Worm (Caenorhabditis elegans) whole organism, young adult: ENCODE measurements around the gene T04F8.8.

Experiments
- C17E4.6 ChIP-seq: fragments of 200-800 bp; sonication (Bioruptor generic); IDR thresholded peaks from 2 replicates; pipeline ENCODE4 v1.3.6; 2022; ENCODE audit warnings: missing genetic modification reagents, missing genetic modification characterization, missing compliant biosample characterization
- D2030.7 ChIP-seq: fragments of 200-800 bp; sonication (Bioruptor generic); IDR thresholded peaks from 2 replicates; pipeline ENCODE4 v1.3.6; 2022; ENCODE audit warnings: missing genetic modification reagents, missing genetic modification characterization, missing compliant biosample characterization
- F22D6.2 ChIP-seq: sonication (generic microtip); optimal IDR thresholded peaks from 2 replicates; lab custom pipeline; 2016; ENCODE audit warnings: mild to moderate bottlenecking, missing genetic modification characterization, missing compliant biosample characterization
- F23B12.7 ChIP-seq: sonication (generic microtip); optimal IDR thresholded peaks from 2 replicates; lab custom pipeline; 2017; ENCODE audit warnings: missing genetic modification characterization, mild to moderate bottlenecking, missing compliant biosample characterization, antibody characterized with exemption, moderate library complexity; ENCODE audit not compliant: insufficient read depth
- F39B2.1 ChIP-seq: fragments of 200-800 bp; sonication (Bioruptor generic); IDR thresholded peaks from 2 replicates; pipeline ENCODE4 v1.3.6; 2022; ENCODE audit warnings: missing genetic modification reagents, missing genetic modification characterization, missing compliant biosample characterization
- F49E8.2 ChIP-seq: sonication (generic microtip); optimal IDR thresholded peaks from 3 replicates; lab custom pipeline; 2017; ENCODE audit warnings: missing genetic modification characterization, mild to moderate bottlenecking, missing compliant biosample characterization, antibody characterized with exemption, moderate library complexity; ENCODE audit not compliant: insufficient read depth
- F55B11.4 ChIP-seq: sonication (generic microtip); optimal IDR thresholded peaks from 2 replicates; lab custom pipeline; 2016; ENCODE audit warnings: missing compliant biosample characterization, missing genetic modification characterization, borderline replicate concordance; ENCODE audit not compliant: insufficient read depth
- K12H6.12 ChIP-seq: fragments of 200-800 bp; sonication (Bioruptor generic); optimal IDR thresholded peaks from 2 replicates; lab custom pipeline; 2018; ENCODE audit warnings: mild to moderate bottlenecking, missing genetic modification characterization, missing compliant biosample characterization
- T26A5.8 ChIP-seq: sonication (generic microtip); optimal IDR thresholded peaks from 2 replicates; lab custom pipeline; 2016; ENCODE audit warnings: missing genetic modification characterization, missing compliant biosample characterization
- Y53G8AR.9 ChIP-seq: fragments of 200-800 bp; sonication (Bioruptor generic); conservative IDR thresholded peaks from 2 replicates; pipeline ENCODE4 v1.3.6; 2022; ENCODE audit warnings: missing genetic modification reagents, missing genetic modification characterization, missing compliant biosample characterization
- Y79H2A.3 ChIP-seq: fragments of 200-800 bp; sonication (Bioruptor generic); conservative IDR thresholded peaks from 2 replicates; pipeline ENCODE4 v1.3.6; 2022; ENCODE audit warnings: missing genetic modification reagents, missing genetic modification characterization, missing compliant biosample characterization
- Y95B8A.8 ChIP-seq: fragments of 200-800 bp; sonication (Bioruptor generic); IDR thresholded peaks from 2 replicates; pipeline ENCODE4 v1.3.6; 2022; ENCODE audit warnings: missing genetic modification reagents, missing genetic modification characterization, missing compliant biosample characterization
- akir-1 ChIP-seq: fragments of 200-800 bp; sonication (Bioruptor generic); optimal IDR thresholded peaks from 2 replicates; lab custom pipeline; 2018; ENCODE audit warnings: mild to moderate bottlenecking, missing genetic modification characterization, moderate library complexity, missing compliant biosample characterization
- ama-1 ChIP-seq, 3 experiments: fragments of 150-350 bp in 1 of 3; sonication (generic microtip) in 2 of 3; optimal IDR thresholded peaks; 2 replicates each; lab custom pipeline; 2014 to 2018; ENCODE audit warnings: missing biosample characterization in 2 of 3, missing genetic modification characterization in 2 of 3, missing genetic modification reagents in 2 of 3
- atf-7 ChIP-seq: sonication (generic microtip); optimal IDR thresholded peaks from 2 replicates; lab custom pipeline; 2017; ENCODE audit warnings: mild to moderate bottlenecking, missing genetic modification characterization, missing compliant biosample characterization
- ccch-3 ChIP-seq: fragments of 200-800 bp; sonication (Bioruptor generic); optimal IDR thresholded peaks from 2 replicates; lab custom pipeline; 2018; ENCODE audit warnings: mild to moderate bottlenecking, missing genetic modification characterization, missing compliant biosample characterization
- cebp-1 ChIP-seq, 2 experiments: fragments of 200-800 bp in 1 of 2; sonication (Bioruptor generic) in 1 of 2; sonication (generic microtip) in 1 of 2; IDR thresholded peaks in 1 of 2; optimal IDR thresholded peaks in 1 of 2; 2 replicates each; pipeline versions ENCODE4 v1.3.6 to Lab custom; 2017 to 2022; ENCODE audit warnings: missing compliant biosample characterization in 2 of 2, missing genetic modification characterization in 2 of 2, mild to moderate bottlenecking in 1 of 2, missing genetic modification reagents in 1 of 2, moderate library complexity in 1 of 2
- dox-1 ChIP-seq: fragments of 200-800 bp; sonication (Bioruptor generic); IDR thresholded peaks from 2 replicates; pipeline ENCODE4 v1.3.6; 2022; ENCODE audit warnings: missing genetic modification reagents, missing genetic modification characterization, missing compliant biosample characterization
- dpff-1 ChIP-seq: sonication (generic microtip); optimal IDR thresholded peaks from 2 replicates; lab custom pipeline; 2017; ENCODE audit warnings: mild to moderate bottlenecking, missing genetic modification characterization, missing compliant biosample characterization
- efl-1 ChIP-seq: fragments of 150-350 bp; optimal IDR thresholded peaks from 2 replicates; lab custom pipeline; 2014; ENCODE audit warnings: missing biosample characterization, missing genetic modification reagents, missing genetic modification characterization
- ets-4 ChIP-seq: fragments of 200-800 bp; sonication (Bioruptor generic); optimal IDR thresholded peaks from 2 replicates; lab custom pipeline; 2018; ENCODE audit warnings: mild to moderate bottlenecking, missing genetic modification characterization, missing compliant biosample characterization
- fkh-3 ChIP-seq: sonication (generic microtip); optimal IDR thresholded peaks from 2 replicates; lab custom pipeline; 2016; ENCODE audit warnings: mild to moderate bottlenecking, missing genetic modification characterization, missing compliant biosample characterization
- let-526 ChIP-seq: fragments of 200-800 bp; sonication (Bioruptor generic); IDR thresholded peaks from 2 replicates; pipeline ENCODE4 v1.3.6; 2022; ENCODE audit warnings: missing genetic modification reagents, missing genetic modification characterization, missing compliant biosample characterization
- let-607 ChIP-seq, 2 experiments: fragments of 200-800 bp in 1 of 2; sonication (Bioruptor generic) in 1 of 2; sonication (generic microtip) in 1 of 2; optimal IDR thresholded peaks; 2 replicates each; lab custom pipeline; 2016 to 2018; ENCODE audit warnings: mild to moderate bottlenecking in 2 of 2, missing compliant biosample characterization in 2 of 2, missing genetic modification characterization in 2 of 2, moderate library complexity in 2 of 2, missing genotype in 1 of 2
- lin-35 ChIP-seq, 3 experiments: fragments of 150-350 bp in 2 of 3; sonication (generic microtip) in 1 of 3; optimal IDR thresholded peaks; 2 replicates each; lab custom pipeline; 2014 to 2018; ENCODE audit warnings: missing biosample characterization in 3 of 3, missing genetic modification characterization in 3 of 3, missing genetic modification reagents in 3 of 3
- lin-54 ChIP-seq: fragments of 200-800 bp; sonication (Bioruptor generic); optimal IDR thresholded peaks from 2 replicates; lab custom pipeline; 2018; ENCODE audit warnings: mild to moderate bottlenecking, missing genetic modification characterization, missing compliant biosample characterization
- madf-3 ChIP-seq: fragments of 200-800 bp; sonication (Bioruptor generic); IDR thresholded peaks from 2 replicates; pipeline ENCODE4 v1.3.6; 2022; ENCODE audit warnings: missing genetic modification reagents, missing genetic modification characterization, missing compliant biosample characterization
- mes-4 ChIP-seq: sonication (generic microtip); optimal IDR thresholded peaks from 2 replicates; lab custom pipeline; 2016; ENCODE audit warnings: missing genotype, missing genetic modification characterization, missing compliant biosample characterization
- nhr-179 ChIP-seq: sonication (generic microtip); optimal IDR thresholded peaks from 2 replicates; lab custom pipeline; 2016; ENCODE audit warnings: mild to moderate bottlenecking, missing genetic modification characterization, missing compliant biosample characterization
- nhr-80 ChIP-seq: sonication (generic microtip); optimal IDR thresholded peaks from 2 replicates; lab custom pipeline; 2016; ENCODE audit warnings: missing genetic modification characterization, missing compliant biosample characterization
- nhr-90 ChIP-seq: sonication (generic microtip); optimal IDR thresholded peaks from 2 replicates; lab custom pipeline; 2016; ENCODE audit warnings: missing genotype, mild to moderate bottlenecking, missing genetic modification characterization, missing compliant biosample characterization
- pha-4 ChIP-seq: fragments of 150-350 bp; sonication (generic microtip); optimal IDR thresholded peaks from 2 replicates; lab custom pipeline; 2014; ENCODE audit warnings: missing biosample characterization, missing genetic modification reagents, missing genetic modification characterization
- rcor-1 ChIP-seq: fragments of 200-800 bp; sonication (Bioruptor generic); IDR thresholded peaks from 2 replicates; pipeline ENCODE4 v1.3.6; 2022; ENCODE audit warnings: missing genetic modification reagents, missing genetic modification characterization, missing compliant biosample characterization
- snpc-4 ChIP-seq, 5 experiments: fragments of 150-350 bp in 1 of 5; sonication (generic microtip) in 4 of 5; optimal IDR thresholded peaks; 2 replicates each; lab custom pipeline; 2014 to 2018; ENCODE audit warnings: missing genetic modification characterization in 5 of 5, missing biosample characterization in 3 of 5, antibody characterized with exemption in 2 of 5, mild to moderate bottlenecking in 2 of 5, missing compliant biosample characterization in 2 of 5, missing genotype in 2 of 5, moderate library complexity in 2 of 5, missing genetic modification reagents in 1 of 5
- tbp1 ChIP-seq: fragments of 200-800 bp; sonication (Bioruptor generic); optimal IDR thresholded peaks from 2 replicates; lab custom pipeline; 2018; ENCODE audit warnings: mild to moderate bottlenecking, missing genetic modification characterization, missing compliant biosample characterization
- tbx-9 ChIP-seq: sonication (generic microtip); optimal IDR thresholded peaks from 2 replicates; lab custom pipeline; 2016; ENCODE audit warnings: borderline replicate concordance, missing genetic modification characterization, inconsistent platforms, missing compliant biosample characterization
- unc-62 ChIP-seq: fragments of 150-350 bp; optimal IDR thresholded peaks from 2 replicates; lab custom pipeline; 2014; ENCODE audit warnings: missing biosample characterization, missing genetic modification reagents, missing genetic modification characterization
- zim-3 ChIP-seq: sonication (generic microtip); optimal IDR thresholded peaks from 2 replicates; lab custom pipeline; 2017; ENCODE audit warnings: mild to moderate bottlenecking, missing genetic modification characterization, moderate library complexity, missing compliant biosample characterization
- ztf-18 ChIP-seq: sonication (generic microtip); optimal IDR thresholded peaks from 2 replicates; lab custom pipeline; 2016; ENCODE audit warnings: missing genotype, mild to moderate bottlenecking, missing genetic modification characterization, missing compliant biosample characterization
- ztf-6 ChIP-seq: fragments of 200-800 bp; sonication (Bioruptor generic); IDR thresholded peaks from 2 replicates; pipeline ENCODE4 v1.3.6; 2022; ENCODE audit warnings: missing genetic modification reagents, missing genetic modification characterization, missing compliant biosample characterization

T04F8.8 gene

ce11 chrX:11679211-11679977, 32.1 kb downstream of the T04F8.8 start (continued):
- peak; percentile 89 for TF ChIP-seq nhr-80 (tag; lab: Kevin White, UChicago)
- no peak for TF ChIP-seq dpff-1 (tag; lab: Kevin White, UChicago)
- no peak for TF ChIP-seq madf-3 (GFP tag; lab: Robert Waterston, UW)
- no peak for TF ChIP-seq Y53G8AR.9
- peak; percentile 45 for TF ChIP-seq atf-7 (tag; lab: Kevin White, UChicago)
- TF ChIP-seq F55B11.4 (tag; lab: Kevin White, UChicago) = no peak
- TF ChIP-seq lin-35 (GFP tag; optimal IDR thresholded peaks at IDR 0.05; lab: Kevin White, UChicago) = no peak
- TF ChIP-seq K12H6.12 (tag; lab: Kevin White, UChicago) = no peak
- TF ChIP-seq zim-3 (tag; lab: Kevin White, UChicago) = no peak
- no peak for TF ChIP-seq fkh-3 (tag; lab: Kevin White, UChicago)
- TF ChIP-seq F49E8.2 (tag; lab: Kevin White, UChicago) = no peak
- no peak for TF ChIP-seq let-526
- no peak for TF ChIP-seq mes-4 (tag; lab: Kevin White, UChicago)
- TF ChIP-seq ztf-6 (GFP tag; lab: Robert Waterston, UW) = no peak
- peak; percentile 30 to 48 for TF ChIP-seq let-607 (tag; optimal IDR thresholded peaks at IDR 0.05; lab: Kevin White, UChicago)
- peak; percentile 25; the same call in 1 of the 2 replicates for TF ChIP-seq cebp-1 (GFP tag; IDR thresholded peaks at IDR 0.05; lab: Robert Waterston, UW)
- TF ChIP-seq cebp-1 (tag; optimal IDR thresholded peaks at IDR 0.05; lab: Kevin White, UChicago) = peak; percentile 64
- TF ChIP-seq efl-1 (GFP tag; lab: Kevin White, UChicago) = no peak
- TF ChIP-seq akir-1 (GFP tag; lab: Kevin White, UChicago) = no peak
- TF ChIP-seq F22D6.2 (tag; lab: Kevin White, UChicago) = no peak
- TF ChIP-seq F39B2.1 (GFP tag; lab: Robert Waterston, UW) = no peak
- peak; percentile 4 for TF ChIP-seq ets-4 (GFP tag; lab: Kevin White, UChicago)
- no peak for TF ChIP-seq nhr-179 (tag; lab: Kevin White, UChicago)
- no peak for TF ChIP-seq D2030.7 (GFP tag; lab: Robert Waterston, UW)
- peak; percentile 59 for TF ChIP-seq pha-4 (tag; lab: Kevin White, UChicago)
- TF ChIP-seq tbx-9 (tag; lab: Kevin White, UChicago) = no peak
- TF ChIP-seq F23B12.7 (tag; lab: Kevin White, UChicago) = no peak
- TF ChIP-seq unc-62 (GFP tag; lab: Kevin White, UChicago) = peak; percentile 19
- TF ChIP-seq snpc-4 (GFP tag; optimal IDR thresholded peaks at IDR 0.05; lab: Kevin White, UChicago) = no peak
- TF ChIP-seq snpc-4 (tag; optimal IDR thresholded peaks at IDR 0.05; lab: Kevin White, UChicago) = no peak
- TF ChIP-seq ccch-3 (GFP tag; lab: Kevin White, UChicago) = no peak
- no peak for TF ChIP-seq ama-1 (optimal IDR thresholded peaks at IDR 0.05; lab: Kevin White, UChicago)
- TF ChIP-seq ama-1 (GFP tag; optimal IDR thresholded peaks at IDR 0.05; lab: Kevin White, UChicago) = no peak
- no peak for TF ChIP-seq Y95B8A.8 (GFP tag; lab: Robert Waterston, UW)

- TF ChIP-seq Y53G8AR.9 = 0 out of 2 replicates have a peak, but pooled peaks have one; percentile 22
- peak in 1 of 2 experiments; percentile 69 for TF ChIP-seq let-607 (tag; optimal IDR thresholded peaks at IDR 0.05; lab: Kevin White, UChicago)
- TF ChIP-seq ets-4 (GFP tag; lab: Kevin White, UChicago) = peak; percentile 49
- TF ChIP-seq tbp1 (GFP tag; lab: Kevin White, UChicago) = no peak
- no peak for TF ChIP-seq nhr-90
- TF ChIP-seq Y95B8A.8 (GFP tag; lab: Robert Waterston, UW) = no peak
- TF ChIP-seq rcor-1 = no peak
- TF ChIP-seq tbx-9 (tag; lab: Kevin White, UChicago) = no peak
- no peak for TF ChIP-seq ztf-18 (tag; lab: Kevin White, UChicago)
- no peak for TF ChIP-seq F22D6.2 (tag; lab: Kevin White, UChicago)
- no peak for TF ChIP-seq C17E4.6 (GFP tag; lab: Robert Waterston, UW)
- TF ChIP-seq F55B11.4 (tag; lab: Kevin White, UChicago) = no peak
- peak; percentile 28 for TF ChIP-seq unc-62 (GFP tag; lab: Kevin White, UChicago)
- no peak for TF ChIP-seq Y79H2A.3
- no peak for TF ChIP-seq ztf-6 (GFP tag; lab: Robert Waterston, UW)
- TF ChIP-seq atf-7 (tag; lab: Kevin White, UChicago) = peak; percentile 61
- no peak for TF ChIP-seq lin-54
- no peak for TF ChIP-seq ccch-3 (GFP tag; lab: Kevin White, UChicago)
- peak; percentile 66 for TF ChIP-seq dox-1 (GFP tag; lab: Robert Waterston, UW)
- no peak for TF ChIP-seq T26A5.8 (tag; lab: Kevin White, UChicago)
- peak; percentile 99 for TF ChIP-seq nhr-80 (tag; lab: Kevin White, UChicago)
Observed at ce11 chrX:11680851-11681250, 33.6 kb downstream of the T04F8.8 start, which contains the start of gene T04F8.7. Gene T04F8.7 (minus strand): TSS chrX:11680980.
